Fruit fly (Drosophila melanogaster): ENCODE results near the gene CG12590.

DNA sequence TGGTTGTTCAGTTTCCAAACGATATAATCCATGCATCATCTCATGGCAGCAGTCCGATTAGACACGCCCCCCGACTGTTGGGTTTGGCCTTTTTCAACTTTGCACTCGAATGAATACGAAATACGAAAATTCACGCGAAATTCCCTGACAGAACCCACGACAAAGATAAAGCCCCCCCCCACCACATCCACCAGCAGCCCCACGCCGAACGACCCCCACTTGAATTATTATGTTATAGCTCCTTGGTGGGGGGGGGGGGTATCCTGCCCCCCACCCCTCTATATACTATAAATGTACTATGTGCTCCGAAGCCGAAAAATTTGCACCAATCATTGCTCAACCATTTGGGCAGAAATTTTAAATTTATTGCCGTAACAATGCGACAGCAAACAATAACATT is 2.8 kb downstream of the CG12590 start:
- TF ChIP-seq dmrt11E (tag; optimal IDR thresholded peaks at IDR 0.05), result no peak
- TF ChIP-seq CG2116 (GFP tag; optimal IDR thresholded peaks at IDR 0.05), result no peak
- TF ChIP-seq tll (GFP tag; optimal IDR thresholded peaks at IDR 0.05), result no peak
- TF ChIP-seq crc (GFP tag; optimal IDR thresholded peaks at IDR 0.05), result no peak
- TF ChIP-seq Dfd (GFP tag; optimal IDR thresholded peaks at IDR 0.05), result no peak
- no peak for TF ChIP-seq CG8281 (tag; optimal IDR thresholded peaks at IDR 0.05)
- no peak for TF ChIP-seq vvl (GFP tag; IDR thresholded peaks at IDR 0.05)
- TF ChIP-seq CG6854 (GFP tag; optimal IDR thresholded peaks at IDR 0.05), result no peak
- no peak for TF ChIP-seq CG18011 (GFP tag; optimal IDR thresholded peaks at IDR 0.05)
